Worm (Caenorhabditis elegans): ENCODE results near the gene penr-1.

DNA sequence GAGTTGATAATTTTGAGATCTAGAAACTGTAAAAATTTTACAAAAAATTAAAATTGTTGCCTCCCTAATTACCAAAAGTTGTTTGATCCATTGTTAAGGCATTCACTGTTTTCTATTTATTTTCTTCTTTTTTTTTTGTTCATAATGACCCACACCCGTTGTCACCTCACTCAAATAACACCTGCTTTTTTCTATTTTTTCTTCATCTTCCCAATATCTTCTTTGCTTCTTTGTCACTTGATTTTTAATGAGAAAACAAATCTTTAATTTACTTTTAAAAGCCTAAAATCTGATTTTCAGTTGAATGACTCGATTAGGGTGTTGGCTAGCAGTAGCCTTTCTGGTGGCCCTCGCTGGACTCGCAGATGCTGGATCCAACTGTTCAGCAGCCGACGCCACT, 34.1 kb downstream of the penr-1 start, which contains the start of gene ncx-2:
- no peak for TF ChIP-seq sea-1 (GFP tag; conservative IDR thresholded peaks at IDR 0.05)
- no peak for TF ChIP-seq tbx-11 (GFP tag; IDR thresholded peaks at IDR 0.05)

All from whole organism, early embryonic.